Worm (Caenorhabditis elegans): ENCODE measurements around the gene R03D7.2.

DNA sequence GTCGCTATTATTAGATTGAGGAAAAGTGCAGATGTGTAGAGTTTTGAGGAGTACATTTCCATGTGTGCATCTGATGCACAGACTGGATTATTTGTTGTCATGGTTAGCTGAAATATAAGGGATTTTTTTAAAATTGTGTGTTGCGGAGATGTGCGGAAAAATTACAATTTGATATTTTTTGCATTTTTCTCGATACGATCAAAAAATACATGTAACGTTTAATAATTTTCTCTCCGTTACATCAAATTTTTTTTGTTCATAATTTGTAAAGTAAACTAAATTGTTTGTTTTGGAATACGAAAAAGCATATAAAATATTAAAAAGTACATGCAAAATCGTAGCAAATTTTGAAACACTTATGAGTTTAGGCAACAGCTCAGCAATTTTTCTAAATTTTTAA, 24.8 kb downstream of the R03D7.2 start, which contains the start of gene sra-11:
- TF ChIP-seq tab-1 (GFP tag; IDR thresholded peaks at IDR 0.05) (no peak), ztf-29 (GFP tag; IDR thresholded peaks at IDR 0.05) (no peak), klf-2 (GFP tag; conservative IDR thresholded peaks at IDR 0.05) (no peak), T22C8.4 (GFP tag; IDR thresholded peaks at IDR 0.05) (no peak), med-1 (GFP tag; optimal IDR thresholded peaks at IDR 0.05; ENCODE audit: insufficient read depth) (no peak)
